Worm (Caenorhabditis elegans): ENCODE data around the gene mrps-17.

Gene mrps-17

DNA sequence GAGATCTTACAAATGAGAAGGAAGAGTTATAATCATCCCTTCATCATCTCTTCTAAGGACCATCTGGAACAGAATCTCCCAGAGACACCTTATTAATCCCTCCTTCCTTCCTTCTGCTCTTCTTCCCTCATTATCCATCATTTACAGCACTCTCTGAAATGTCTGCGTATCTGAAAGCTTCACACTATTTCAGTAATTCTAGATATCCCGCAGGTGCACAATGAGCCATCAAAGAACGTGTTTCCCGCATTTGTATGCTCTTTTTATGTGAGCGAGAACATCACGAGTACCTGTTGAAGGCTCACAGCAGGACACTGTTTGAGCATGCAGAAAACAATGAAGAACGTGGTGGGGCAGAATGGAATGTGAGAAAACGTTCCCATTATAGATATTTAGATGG is 44.8 kb upstream of the mrps-17 start:
- TF ChIP-seq nhr-85 (tag) (no peak), mab-9 (GFP tag; IDR thresholded peaks at IDR 0.05) (no peak), fkh-4 (tag; optimal IDR thresholded peaks at IDR 0.05; ENCODE audit: borderline replicate concordance) (no peak), pag-3 (tag; optimal IDR thresholded peaks at IDR 0.05; ENCODE audit: borderline replicate concordance, insufficient read depth) (no peak), ces-1 (GFP tag; optimal IDR thresholded peaks at IDR 0.05) (no peak), tlp-1 (tag; optimal IDR thresholded peaks at IDR 0.05) (no peak), skn-1 (tag; optimal IDR thresholded peaks at IDR 0.05) (no peak), nhr-28 (tag; optimal IDR thresholded peaks at IDR 0.05) (no peak), ceh-8 (GFP tag; optimal IDR thresholded peaks at IDR 0.05) (no peak), nhr-90 (tag; optimal IDR thresholded peaks at IDR 0.05; ENCODE audit: poor library complexity) (no peak), hlh-17 (GFP tag; optimal IDR thresholded peaks at IDR 0.05; ENCODE audit: borderline replicate concordance) (no peak), nhr-47 (tag; optimal IDR thresholded peaks at IDR 0.05) (no peak), rnt-1 (tag; optimal IDR thresholded peaks at IDR 0.05) (no peak), nhr-77 (tag; optimal IDR thresholded peaks at IDR 0.05) (no peak), fkh-8 (tag; optimal IDR thresholded peaks at IDR 0.05) (no peak), unc-30 (tag; optimal IDR thresholded peaks at IDR 0.05) (no peak), unc-130 (tag; optimal IDR thresholded peaks at IDR 0.05) (no peak)

DNA sequence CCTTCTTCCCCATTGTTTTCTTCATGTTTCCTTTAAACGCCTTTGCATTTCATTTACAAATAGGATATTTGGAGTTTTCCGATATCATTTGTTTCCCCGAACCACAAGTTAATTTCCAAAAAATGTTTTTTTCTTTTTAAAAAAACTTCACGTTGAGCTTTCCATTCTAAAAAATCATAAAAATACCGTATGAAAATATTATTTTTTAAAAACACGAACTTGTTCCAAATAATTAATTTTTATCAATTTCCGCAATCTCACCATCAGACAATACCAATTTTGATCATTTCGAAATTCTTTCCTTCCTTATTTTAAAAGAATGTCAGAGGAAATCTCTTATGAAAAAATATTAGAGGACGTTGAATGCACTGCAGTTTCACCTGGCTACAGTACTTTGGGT is 39.9 kb upstream of the mrps-17 start, which contains the start of gene wht-6:
TSS of gene wht-6 (plus strand) at position 301 of the 400 bp plus-strand sequence.
- no peak for TF ChIP-seq pqm-1 (tag; optimal IDR thresholded peaks at IDR 0.05)
- no peak for TF ChIP-seq nhr-20 (tag; optimal IDR thresholded peaks at IDR 0.05)
- TF ChIP-seq C34B4.2 (tag; optimal IDR thresholded peaks at IDR 0.05) = no peak
- TF ChIP-seq ceh-8 (GFP tag; optimal IDR thresholded peaks at IDR 0.05) = no peak
- TF ChIP-seq blmp-1 (tag; optimal IDR thresholded peaks at IDR 0.05) = no peak
- TF ChIP-seq ets-5 (GFP tag; IDR thresholded peaks at IDR 0.05) = no peak
- no peak for TF ChIP-seq lin-39 (tag; optimal IDR thresholded peaks at IDR 0.05)

DNA sequence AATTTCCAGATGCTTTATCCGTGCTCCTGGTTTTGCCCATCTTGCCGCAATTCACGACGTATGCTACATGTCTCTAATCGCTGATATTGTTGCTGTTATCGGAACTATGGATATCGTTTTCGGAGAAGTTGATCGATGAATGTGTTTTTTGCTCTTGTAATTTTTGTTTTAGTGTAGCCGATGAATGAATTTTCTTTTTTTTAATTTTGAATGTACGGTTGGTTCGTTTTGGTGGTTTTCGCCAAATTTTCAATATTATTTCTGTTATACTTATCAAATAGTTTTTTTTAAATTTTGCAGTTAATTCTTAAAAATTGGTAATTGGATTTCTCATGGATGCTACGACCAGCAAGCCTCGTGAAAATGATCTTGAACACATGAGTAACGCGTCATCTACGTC is 35.4 kb upstream of the mrps-17 start, which contains the start of gene T26A5.2:
TSS of gene T26A5.2 (plus strand) at position 301 of the 400 bp plus-strand sequence.
- TF ChIP-seq unc-86 (tag; optimal IDR thresholded peaks at IDR 0.05) (no peak), isw-1 (GFP tag; IDR thresholded peaks at IDR 0.05) (no peak), elt-2 (tag; optimal IDR thresholded peaks at IDR 0.05) (no peak), unc-62 (GFP tag; optimal IDR thresholded peaks at IDR 0.05) (no peak), unc-98 (GFP tag; IDR thresholded peaks at IDR 0.05) (no peak), swsn-7 (tag; optimal IDR thresholded peaks at IDR 0.05) (no peak), nhr-77 (tag; optimal IDR thresholded peaks at IDR 0.05) (no peak), C34B4.2 (tag; optimal IDR thresholded peaks at IDR 0.05) (no peak), fkh-4 (tag; optimal IDR thresholded peaks at IDR 0.05; ENCODE audit: borderline replicate concordance) (no peak), pqm-1 (tag; optimal IDR thresholded peaks at IDR 0.05) (no peak), alr-1 (tag; optimal IDR thresholded peaks at IDR 0.05; ENCODE audit: borderline replicate concordance) (no peak), aha-1 (tag; optimal IDR thresholded peaks at IDR 0.05) (no peak), nhr-19 (GFP tag; conservative IDR thresholded peaks at IDR 0.05) (no peak), aly-2 (tag; optimal IDR thresholded peaks at IDR 0.05) (no peak), nhr-76 (tag; optimal IDR thresholded peaks at IDR 0.05) (no peak), ceh-90 (tag; optimal IDR thresholded peaks at IDR 0.05) (no peak), F16B12.6 (tag; optimal IDR thresholded peaks at IDR 0.05) (no peak), snu-23 (GFP tag; optimal IDR thresholded peaks at IDR 0.05) (no peak)

DNA sequence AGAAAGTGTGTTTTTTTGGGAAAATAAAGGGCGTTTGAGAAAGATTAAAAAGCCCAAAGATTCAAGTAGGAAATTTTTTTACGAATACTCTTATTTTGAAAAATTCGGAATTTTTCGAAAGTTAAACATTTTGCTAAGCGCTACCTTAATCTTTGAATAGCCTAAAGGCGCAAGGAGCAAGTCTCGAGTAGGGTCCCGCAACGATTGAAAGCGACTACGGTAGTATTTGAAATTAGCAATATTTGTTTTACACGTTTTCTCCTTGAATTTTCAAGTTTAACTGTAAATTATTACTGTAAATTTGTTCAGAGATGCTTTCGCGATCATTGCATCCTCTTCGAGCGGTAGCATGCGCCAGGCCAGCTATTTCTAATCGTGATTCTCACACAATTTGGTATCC is 33.3 kb upstream of the mrps-17 start, which contains the start of gene nduf-2.2:
TSS of gene nduf-2.2 (plus strand) at position 310 of the 400 bp plus-strand sequence.
- TF ChIP-seq C34B4.2 (tag; optimal IDR thresholded peaks at IDR 0.05) (no peak), nhr-71 (tag; optimal IDR thresholded peaks at IDR 0.05) (no peak), snu-23 (GFP tag; optimal IDR thresholded peaks at IDR 0.05) (no peak), ceh-63 (GFP tag; optimal IDR thresholded peaks at IDR 0.05) (no peak), snpc-4 (tag; optimal IDR thresholded peaks at IDR 0.05) (no peak), pag-3 (tag; optimal IDR thresholded peaks at IDR 0.05; ENCODE audit: borderline replicate concordance, insufficient read depth) (no peak), nhr-12 (tag; optimal IDR thresholded peaks at IDR 0.05) (no peak), egl-13 (tag; optimal IDR thresholded peaks at IDR 0.05) (no peak), isw-1 (GFP tag; IDR thresholded peaks at IDR 0.05) (no peak), zag-1 (tag; optimal IDR thresholded peaks at IDR 0.05) (no peak), aha-1 (tag; optimal IDR thresholded peaks at IDR 0.05) (no peak), unc-86 (tag; optimal IDR thresholded peaks at IDR 0.05) (no peak), nhr-28 (tag; optimal IDR thresholded peaks at IDR 0.05) (no peak), fkh-10 (GFP tag; optimal IDR thresholded peaks at IDR 0.05) (no peak), ceh-8 (GFP tag; optimal IDR thresholded peaks at IDR 0.05) (no peak), nhr-90 (tag; optimal IDR thresholded peaks at IDR 0.05; ENCODE audit: poor library complexity) (no peak), efl-1 (optimal IDR thresholded peaks at IDR 0.05) (no peak), efl-1 (GFP tag; optimal IDR thresholded peaks at IDR 0.05 in 1 of 2) (no peak)

Data from whole organism, L1 larva.